Fruit fly (Drosophila melanogaster): ENCODE measurements around the gene CG17328.

DNA sequence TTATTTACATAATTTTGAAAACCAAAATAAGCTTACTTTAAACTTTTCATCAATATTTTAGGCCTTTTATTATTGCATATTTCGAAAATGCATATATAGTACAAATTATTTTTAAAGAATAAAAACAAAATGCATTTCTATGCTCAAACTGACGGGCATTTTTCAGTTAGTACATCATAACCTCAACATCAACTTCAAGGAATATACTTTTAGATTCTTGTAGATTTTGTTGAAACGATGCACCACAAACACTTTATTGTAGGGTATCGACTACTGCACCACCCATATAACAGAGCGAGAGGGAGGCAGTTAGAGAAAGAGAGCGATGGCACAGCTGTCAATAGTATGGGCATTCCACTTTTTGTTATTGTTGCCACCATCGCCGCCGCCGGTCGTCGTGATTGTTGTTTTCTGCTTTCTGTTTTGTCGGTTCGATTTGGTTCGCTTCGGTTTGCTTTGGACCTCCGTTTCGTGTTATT is 19.9 kb upstream of the CG17328 start:
- no peak for TF ChIP-seq insv (optimal IDR thresholded peaks at IDR 0.05)
- no peak for TF ChIP-seq psq (optimal IDR thresholded peaks at IDR 0.05)
- TF ChIP-seq h (optimal IDR thresholded peaks at IDR 0.05), result no peak
- no peak for TF ChIP-seq Myc (optimal IDR thresholded peaks at IDR 0.05)
- no peak for TF ChIP-seq ttk (optimal IDR thresholded peaks at IDR 0.05)
- no peak for TF ChIP-seq Sin3A (optimal IDR thresholded peaks at IDR 0.05)

Data from Kc167 (cell line).